Worm (Caenorhabditis elegans): ENCODE results near the gene vha-20.

vha-20 gene

ce11 chrX:14146740-14147140, 17.6 kb downstream of the vha-20 start:
- TF ChIP-seq nhr-67 (tag; optimal IDR thresholded peaks at IDR 0.05), result no peak
- peak; percentile 43 for TF ChIP-seq nhr-11 (tag; optimal IDR thresholded peaks at IDR 0.05)
- TF ChIP-seq zag-1 (tag; optimal IDR thresholded peaks at IDR 0.05), result no peak
- TF ChIP-seq mml-1 (tag; optimal IDR thresholded peaks at IDR 0.05), result no peak
- TF ChIP-seq R02D3.7 (tag; optimal IDR thresholded peaks at IDR 0.05), result no peak
- no peak for TF ChIP-seq nhr-77 (tag; optimal IDR thresholded peaks at IDR 0.05)
- TF ChIP-seq eor-1 (tag; optimal IDR thresholded peaks at IDR 0.05), result peak in 1 of 2 experiments; percentile 47
- TF ChIP-seq unc-62 (GFP tag; optimal IDR thresholded peaks at IDR 0.05), result peak; percentile 56
- no peak for TF ChIP-seq daf-12 (tag; optimal IDR thresholded peaks at IDR 0.05)
- no peak for TF ChIP-seq nhr-237 (tag; optimal IDR thresholded peaks at IDR 0.05)
- no peak for TF ChIP-seq fos-1 (tag; optimal IDR thresholded peaks at IDR 0.05)
- TF ChIP-seq egl-5 (tag; optimal IDR thresholded peaks at IDR 0.05), result no peak
- no peak for TF ChIP-seq lsy-12 (tag; optimal IDR thresholded peaks at IDR 0.05)
- TF ChIP-seq nhr-12 (tag; optimal IDR thresholded peaks at IDR 0.05), result no peak
- no peak for TF ChIP-seq ceh-82 (tag; optimal IDR thresholded peaks at IDR 0.05)
- peak; percentile 81 for TF ChIP-seq skn-1 (tag; optimal IDR thresholded peaks at IDR 0.05)
- no peak for TF ChIP-seq ceh-16 (tag; optimal IDR thresholded peaks at IDR 0.05)
- TF ChIP-seq fkh-2 (tag; optimal IDR thresholded peaks at IDR 0.05), result no peak
- TF ChIP-seq ceh-9 (tag; optimal IDR thresholded peaks at IDR 0.05), result no peak
- TF ChIP-seq elt-2 (tag; optimal IDR thresholded peaks at IDR 0.05), result peak; percentile 52
- TF ChIP-seq pqm-1 (tag; optimal IDR thresholded peaks at IDR 0.05), result peak; percentile 53
- TF ChIP-seq nfya-1 (tag; optimal IDR thresholded peaks at IDR 0.05; ENCODE audit: insufficient read depth), result peak; percentile 88
- TF ChIP-seq ztf-4 (tag; optimal IDR thresholded peaks at IDR 0.05), result no peak
- no peak for TF ChIP-seq nhr-76 (tag; optimal IDR thresholded peaks at IDR 0.05)
- TF ChIP-seq elt-3 (tag; optimal IDR thresholded peaks at IDR 0.05), result no peak
- TF ChIP-seq nhr-25 (tag; optimal IDR thresholded peaks at IDR 0.05), result peak; percentile 93
- peak; percentile 51 for TF ChIP-seq snpc-4 (tag; optimal IDR thresholded peaks at IDR 0.05)
- peak; percentile 86 for TF ChIP-seq nhr-23 (tag; optimal IDR thresholded peaks at IDR 0.05)
- peak; percentile 88 for TF ChIP-seq lin-39 (tag; optimal IDR thresholded peaks at IDR 0.05)
- TF ChIP-seq pha-4 (tag; optimal IDR thresholded peaks at IDR 0.05), result peak; percentile 97
- peak; percentile 47 for TF ChIP-seq tbx-2 (tag; optimal IDR thresholded peaks at IDR 0.05)
- peak; percentile 56 for TF ChIP-seq nhr-43 (tag; optimal IDR thresholded peaks at IDR 0.05; ENCODE audit: poor library complexity, severe bottlenecking)
- TF ChIP-seq aly-2 (tag; optimal IDR thresholded peaks at IDR 0.05), result no peak
- peak; percentile 78 for TF ChIP-seq hmg-11 (tag; optimal IDR thresholded peaks at IDR 0.05)
- TF ChIP-seq fkh-10 (GFP tag; optimal IDR thresholded peaks at IDR 0.05), result no peak
- no peak for TF ChIP-seq ztf-11 (tag; optimal IDR thresholded peaks at IDR 0.05)
- TF ChIP-seq ceh-28 (tag; optimal IDR thresholded peaks at IDR 0.05), result peak; percentile 81
- TF ChIP-seq jun-1 (tag; optimal IDR thresholded peaks at IDR 0.05), result peak; percentile 80
- TF ChIP-seq unc-39 (tag; optimal IDR thresholded peaks at IDR 0.05), result no peak
- TF ChIP-seq lin-15B (tag; optimal IDR thresholded peaks at IDR 0.05), result peak; percentile 22
- no peak for TF ChIP-seq mdl-1 (tag; optimal IDR thresholded peaks at IDR 0.05)
- no peak for TF ChIP-seq ZK546.5 (tag; optimal IDR thresholded peaks at IDR 0.05)
- peak; percentile 23 for TF ChIP-seq sea-2 (GFP tag; optimal IDR thresholded peaks at IDR 0.05)
- TF ChIP-seq nhr-28 (tag; optimal IDR thresholded peaks at IDR 0.05), result no peak
- peak; percentile 4 for TF ChIP-seq ama-1 (optimal IDR thresholded peaks at IDR 0.05)
- TF ChIP-seq egl-27 (tag; optimal IDR thresholded peaks at IDR 0.05), result no peak
- peak; percentile 27 for TF ChIP-seq elt-1 (tag; optimal IDR thresholded peaks at IDR 0.05)

- TF ChIP-seq pha-4 (tag; optimal IDR thresholded peaks at IDR 0.05) (peak; percentile 57), nhr-237 (tag; optimal IDR thresholded peaks at IDR 0.05) (no peak), elt-2 (tag; optimal IDR thresholded peaks at IDR 0.05) (peak; percentile 1), jun-1 (tag; optimal IDR thresholded peaks at IDR 0.05) (no peak), elt-3 (tag; optimal IDR thresholded peaks at IDR 0.05) (no peak), skn-1 (tag; optimal IDR thresholded peaks at IDR 0.05) (no peak), egl-27 (tag; optimal IDR thresholded peaks at IDR 0.05) (no peak), sea-2 (GFP tag; optimal IDR thresholded peaks at IDR 0.05) (no peak)
These were observed 18.7 kb downstream of the vha-20 start for ce11 chrX:14145634-14146033.

Data from whole organism, L3 larva.